Worm (Caenorhabditis elegans) whole organism, late embryonic: ENCODE data around the gene glo-4.

Source experiments
- dmd-4 ChIP-seq: sonication (generic microtip); optimal IDR thresholded peaks from 2 replicates; lab custom pipeline; 2016; ENCODE audit warnings: borderline replicate concordance, missing genetic modification characterization, missing compliant biosample characterization
- ets-4 ChIP-seq: sonication (generic microtip); optimal IDR thresholded peaks from 2 replicates; lab custom pipeline; 2016; ENCODE audit warnings: missing genetic modification characterization, missing compliant biosample characterization
- hlh-15 ChIP-seq: sonication (generic microtip); optimal IDR thresholded peaks from 2 replicates; lab custom pipeline; 2016; ENCODE audit warnings: missing genetic modification characterization, missing compliant biosample characterization
- hlh-30 ChIP-seq: sonication (generic microtip); optimal IDR thresholded peaks from 2 replicates; lab custom pipeline; 2017; ENCODE audit warnings: antibody characterized with exemption, missing genetic modification characterization, missing compliant biosample characterization; ENCODE audit not compliant: insufficient read depth
- nfya-1 ChIP-seq: sonication (generic microtip); optimal IDR thresholded peaks from 2 replicates; lab custom pipeline; 2017; ENCODE audit warnings: missing genetic modification characterization, mild to moderate bottlenecking, missing compliant biosample characterization, antibody characterized with exemption, moderate library complexity
- pax-1 ChIP-seq: fragments of 150-350 bp; optimal IDR thresholded peaks from 2 replicates; lab custom pipeline; 2014; ENCODE audit warnings: missing biosample characterization, missing genetic modification characterization
- pqm-1 ChIP-seq: sonication (generic microtip); optimal IDR thresholded peaks from 2 replicates; lab custom pipeline; 2016; ENCODE audit warnings: missing genetic modification characterization, missing compliant biosample characterization
- sox-4 ChIP-seq: sonication (generic microtip); optimal IDR thresholded peaks from 2 replicates; lab custom pipeline; 2017; ENCODE audit warnings: mild to moderate bottlenecking, missing genetic modification characterization, inconsistent platforms, missing compliant biosample characterization
- tbx-2 ChIP-seq: sonication (generic microtip); optimal IDR thresholded peaks from 2 replicates; lab custom pipeline; 2016; ENCODE audit warnings: missing genetic modification characterization, missing compliant biosample characterization

DNA sequence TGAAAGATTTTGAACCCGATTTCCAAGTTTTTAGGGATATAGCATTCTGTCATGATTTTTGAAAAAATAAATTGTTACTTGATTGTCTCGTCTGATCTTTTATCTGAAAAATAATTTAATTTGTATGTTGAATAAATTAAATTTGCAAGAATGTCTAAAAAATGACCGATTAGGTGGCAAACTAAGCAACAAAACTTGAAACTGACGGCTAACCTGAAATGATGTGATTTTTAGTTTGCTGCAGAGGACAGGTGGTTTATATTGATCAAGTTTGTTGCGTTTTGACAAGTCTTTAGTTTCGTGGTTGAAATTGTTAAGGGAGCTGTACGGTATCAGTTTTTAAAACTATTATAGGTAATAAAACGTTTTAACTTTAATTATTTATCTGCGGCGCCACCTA is 14.4 kb upstream of the glo-4 start, which contains the start of gene F07C3.16:
- TF ChIP-seq nfya-1 (tag; lab: Kevin White, UChicago) (no peak), ets-4 (tag; lab: Kevin White, UChicago) (no peak), hlh-15 (no peak), dmd-4 (tag; lab: Kevin White, UChicago) (no peak), tbx-2 (tag; lab: Kevin White, UChicago) (no peak), pax-1 (tag; lab: Kevin White, UChicago) (no peak), pqm-1 (tag; lab: Kevin White, UChicago) (no peak), hlh-30 (no peak), sox-4 (tag; lab: Kevin White, UChicago) (no peak)
